Fruit fly (Drosophila melanogaster): ENCODE data around the gene CG45049.

- TF ChIP-seq usp (GFP tag; optimal IDR thresholded peaks at IDR 0.05): no peak
- no peak for TF ChIP-seq CG8478 (optimal IDR thresholded peaks at IDR 0.05)
Measured at dm6 chr3R:22770207-22770606, 43.4 kb downstream of the CG45049 start, which contains the start of gene CG43093.

All from whole organism.